Fruit fly (Drosophila melanogaster): Measurements from ENCODE around the gene Akh.

Akh gene

dm6 chr3L:4133724-4134678 is 7.3 kb upstream of the Akh start, which contains the start of gene ens (continued):
- TF ChIP-seq Trl (optimal IDR thresholded peaks at IDR 0.05): peak; percentile 69 to 93
- TF ChIP-seq Trl (GFP tag; optimal IDR thresholded peaks at IDR 0.05): no peak
- 0 out of 3 replicates have a peak, but pooled peaks have one; percentile 29 for TF ChIP-seq CG34224 (GFP tag; IDR thresholded peaks at IDR 0.05; ENCODE audit: partially characterized antibody)
- TF ChIP-seq da (GFP tag; optimal IDR thresholded peaks at IDR 0.05): no peak
- TF ChIP-seq CG10267 (tag; optimal IDR thresholded peaks at IDR 0.05): peak; percentile 2
- TF ChIP-seq chn (GFP tag; optimal IDR thresholded peaks at IDR 0.05): no peak
- TF ChIP-seq MBD-R2 (GFP tag; IDR thresholded peaks at IDR 0.05): peak; percentile 47
- TF ChIP-seq CG34376 (GFP tag; optimal IDR thresholded peaks at IDR 0.05): peak; percentile 21
- TF ChIP-seq tgo (GFP tag; IDR thresholded peaks at IDR 0.05): no peak
- TF ChIP-seq CG11696 (GFP tag; IDR thresholded peaks at IDR 0.05): no peak
- no peak for TF ChIP-seq CG15696 (tag; optimal IDR thresholded peaks at IDR 0.05)
- TF ChIP-seq CG10565 (GFP tag; optimal IDR thresholded peaks at IDR 0.05): no peak
- TF ChIP-seq Med (GFP tag): peak; percentile 64
- peak; percentile 72 for TF ChIP-seq phol (tag; optimal IDR thresholded peaks at IDR 0.05)
- peak; percentile 47 for TF ChIP-seq Sry-δ (GFP tag; optimal IDR thresholded peaks at IDR 0.05)
- TF ChIP-seq Scr (GFP tag; IDR thresholded peaks at IDR 0.05; ENCODE audit: partially characterized antibody): no peak
- TF ChIP-seq knrl (GFP tag; IDR thresholded peaks at IDR 0.05; ENCODE audit: partially characterized antibody): 0 out of 3 replicates have a peak, but pooled peaks have one; percentile 25
- 0 out of 3 replicates have a peak, but pooled peaks have one; percentile 24 for TF ChIP-seq zfh1 (GFP tag; IDR thresholded peaks at IDR 0.05)
- TF ChIP-seq Dref (GFP tag; IDR thresholded peaks at IDR 0.05): peak; percentile 35; the same call in 1 of the 2 replicates
- 0 out of 2 replicates have a peak, but pooled peaks have one; percentile 28 for TF ChIP-seq Drgx (GFP tag; IDR thresholded peaks at IDR 0.05)
- no peak for TF ChIP-seq tx (GFP tag; optimal IDR thresholded peaks at IDR 0.05)
- TF ChIP-seq ewg (GFP tag; optimal IDR thresholded peaks at IDR 0.05): peak; percentile 15
- TF ChIP-seq CG8478 (optimal IDR thresholded peaks at IDR 0.05): no peak
- no peak for TF ChIP-seq lov (optimal IDR thresholded peaks at IDR 0.05)
- no peak for TF ChIP-seq lov (GFP tag; IDR thresholded peaks at IDR 0.05)
- peak; percentile 94 for TF ChIP-seq MESR4 (GFP tag; optimal IDR thresholded peaks at IDR 0.05)
- TF ChIP-seq CG16863 (GFP tag; optimal IDR thresholded peaks at IDR 0.05): no peak
- TF ChIP-seq CG17912 (GFP tag; optimal IDR thresholded peaks at IDR 0.05): peak; percentile 36
- no peak for TF ChIP-seq CG2129 (GFP tag; IDR thresholded peaks at IDR 0.05; ENCODE audit: partially characterized antibody)
- no peak for TF ChIP-seq amos (GFP tag; IDR thresholded peaks at IDR 0.05; ENCODE audit: partially characterized antibody)
- no peak for TF ChIP-seq abd-A (tag; optimal IDR thresholded peaks at IDR 0.05)
- TF ChIP-seq CG33213 (GFP tag; optimal IDR thresholded peaks at IDR 0.05): peak; percentile 7
- peak; percentile 45 for TF ChIP-seq CG10431 (GFP tag; optimal IDR thresholded peaks at IDR 0.05)
- TF ChIP-seq ttk (GFP tag; IDR thresholded peaks at IDR 0.05): no peak
- TF ChIP-seq CG10321 (GFP tag; IDR thresholded peaks at IDR 0.05): 0 out of 2 replicates have a peak, but pooled peaks have one; percentile 21
- TF ChIP-seq cas (GFP tag; IDR thresholded peaks at IDR 0.05): no peak
- peak; percentile 48 for TF ChIP-seq Dp (GFP tag; optimal IDR thresholded peaks at IDR 0.05)
- TF ChIP-seq CoRest (tag; optimal IDR thresholded peaks at IDR 0.05): no peak
- peak in 1 of 2 experiments; percentile 51 for TF ChIP-seq Pdp1 (GFP tag; optimal IDR thresholded peaks at IDR 0.05)
- no peak for TF ChIP-seq CG9727 (GFP tag; optimal IDR thresholded peaks at IDR 0.05)
- TF ChIP-seq ac (GFP tag; optimal IDR thresholded peaks at IDR 0.05): peak; percentile 9
- TF ChIP-seq PHDP (tag; optimal IDR thresholded peaks at IDR 0.05): peak; percentile 28
- TF ChIP-seq Stat92E (GFP tag; optimal IDR thresholded peaks at IDR 0.05): peak in 1 of 3 experiments; percentile 76
- TF ChIP-seq Fer2 (tag; optimal IDR thresholded peaks at IDR 0.05): no peak
- TF ChIP-seq Tbp (GFP tag; optimal IDR thresholded peaks at IDR 0.05): no peak
- TF ChIP-seq CG15514 (GFP tag; optimal IDR thresholded peaks at IDR 0.05): peak; percentile 44
- 0 out of 2 replicates have a peak, but pooled peaks have one; percentile 9 for TF ChIP-seq aop (GFP tag; IDR thresholded peaks at IDR 0.05)
- peak; percentile 65 for TF ChIP-seq Myb (GFP tag; optimal IDR thresholded peaks at IDR 0.05)

Data from whole organism, embryonic.